Worm (Caenorhabditis elegans) whole organism, young adult: ENCODE measurements around the gene Y54G2A.15.

Experiments
- B0035.1 ChIP-seq: sonication (generic microtip); optimal IDR thresholded peaks from 2 replicates; lab custom pipeline; 2016; ENCODE audit warnings: missing genetic modification characterization, mild to moderate bottlenecking, missing compliant biosample characterization, missing genotype, missing genetic modification reagents
- B0336.3 ChIP-seq: fragments of 200-800 bp; sonication (Bioruptor generic); IDR thresholded peaks from 2 replicates; pipeline ENCODE4 v1.3.6; 2022; ENCODE audit warnings: missing genetic modification characterization, missing compliant biosample characterization
- D2030.7 ChIP-seq: fragments of 200-800 bp; sonication (Bioruptor generic); IDR thresholded peaks from 2 replicates; pipeline ENCODE4 v1.3.6; 2022; ENCODE audit warnings: missing genetic modification reagents, missing genetic modification characterization, missing compliant biosample characterization
- F49E8.2 ChIP-seq: sonication (generic microtip); optimal IDR thresholded peaks from 3 replicates; lab custom pipeline; 2017; ENCODE audit warnings: missing genetic modification characterization, mild to moderate bottlenecking, missing compliant biosample characterization, antibody characterized with exemption, moderate library complexity; ENCODE audit not compliant: insufficient read depth
- F52B5.7 ChIP-seq: sonication (generic microtip); optimal IDR thresholded peaks from 2 replicates; lab custom pipeline; 2016; ENCODE audit warnings: mild to moderate bottlenecking, missing genetic modification characterization, missing compliant biosample characterization
- F57A8.1 ChIP-seq: fragments of 200-800 bp; sonication (Bioruptor generic); optimal IDR thresholded peaks from 2 replicates; lab custom pipeline; 2018; ENCODE audit warnings: mild to moderate bottlenecking, missing genetic modification characterization, moderate library complexity, missing compliant biosample characterization
- K11D2.4 ChIP-seq: fragments of 200-800 bp; sonication (Bioruptor generic); IDR thresholded peaks from 2 replicates; pipeline ENCODE4 v1.3.6; 2022; ENCODE audit warnings: missing genetic modification reagents, missing genetic modification characterization, missing compliant biosample characterization
- K12H6.12 ChIP-seq: fragments of 200-800 bp; sonication (Bioruptor generic); optimal IDR thresholded peaks from 2 replicates; lab custom pipeline; 2018; ENCODE audit warnings: mild to moderate bottlenecking, missing genetic modification characterization, missing compliant biosample characterization
- Y95B8A.8 ChIP-seq: fragments of 200-800 bp; sonication (Bioruptor generic); IDR thresholded peaks from 2 replicates; pipeline ENCODE4 v1.3.6; 2022; ENCODE audit warnings: missing genetic modification reagents, missing genetic modification characterization, missing compliant biosample characterization
- ZK185.1 ChIP-seq: sonication (generic microtip); optimal IDR thresholded peaks from 2 replicates; lab custom pipeline; 2016; ENCODE audit warnings: mild to moderate bottlenecking, missing genetic modification characterization, missing compliant biosample characterization; ENCODE audit not compliant: poor library complexity, severe bottlenecking
- attf-3 ChIP-seq: fragments of 200-800 bp; sonication (Bioruptor generic); conservative IDR thresholded peaks from 2 replicates; pipeline ENCODE4 v1.3.6; 2022; ENCODE audit warnings: missing genetic modification reagents, missing genetic modification characterization, missing compliant biosample characterization
- attf-5 ChIP-seq: fragments of 200-800 bp; sonication (Bioruptor generic); optimal IDR thresholded peaks from 2 replicates; lab custom pipeline; 2018; ENCODE audit warnings: mild to moderate bottlenecking, missing genetic modification characterization, missing compliant biosample characterization
- ccch-3 ChIP-seq: fragments of 200-800 bp; sonication (Bioruptor generic); optimal IDR thresholded peaks from 2 replicates; lab custom pipeline; 2018; ENCODE audit warnings: mild to moderate bottlenecking, missing genetic modification characterization, missing compliant biosample characterization
- chd-7 ChIP-seq: sonication (generic microtip); optimal IDR thresholded peaks from 2 replicates; lab custom pipeline; 2016; ENCODE audit warnings: mild to moderate bottlenecking, missing genetic modification characterization, moderate library complexity, missing compliant biosample characterization
- dox-1 ChIP-seq: fragments of 200-800 bp; sonication (Bioruptor generic); IDR thresholded peaks from 2 replicates; pipeline ENCODE4 v1.3.6; 2022; ENCODE audit warnings: missing genetic modification reagents, missing genetic modification characterization, missing compliant biosample characterization
- dpl-1 ChIP-seq: fragments of 150-350 bp; optimal IDR thresholded peaks from 2 replicates; lab custom pipeline; 2014; ENCODE audit warnings: missing biosample characterization, missing genetic modification reagents, missing genetic modification characterization
- egrh-3 ChIP-seq: fragments of 200-800 bp; sonication (Bioruptor generic); IDR thresholded peaks from 2 replicates; pipeline ENCODE4 v1.3.6; 2022; ENCODE audit warnings: missing genetic modification reagents, missing genetic modification characterization, missing compliant biosample characterization
- ekl-4 ChIP-seq: fragments of 200-800 bp; sonication (Bioruptor generic); IDR thresholded peaks from 2 replicates; pipeline ENCODE4 v1.3.6; 2022; ENCODE audit warnings: missing genetic modification reagents, missing genetic modification characterization, missing compliant biosample characterization
- ets-4 ChIP-seq: fragments of 200-800 bp; sonication (Bioruptor generic); optimal IDR thresholded peaks from 2 replicates; lab custom pipeline; 2018; ENCODE audit warnings: mild to moderate bottlenecking, missing genetic modification characterization, missing compliant biosample characterization
- gei-17 ChIP-seq: fragments of 200-800 bp; sonication (Bioruptor generic); optimal IDR thresholded peaks from 2 replicates; lab custom pipeline; 2018; ENCODE audit warnings: mild to moderate bottlenecking, missing genetic modification characterization, missing compliant biosample characterization
- him-1 ChIP-seq: sonication (generic microtip); optimal IDR thresholded peaks from 2 replicates; lab custom pipeline; 2016; ENCODE audit warnings: missing genotype, missing genetic modification reagents, missing genetic modification characterization, missing compliant biosample characterization
- hlh-26 ChIP-seq: fragments of 200-800 bp; sonication (Bioruptor generic); conservative IDR thresholded peaks from 2 replicates; pipeline ENCODE4 v1.3.6; 2022; ENCODE audit warnings: missing genetic modification reagents, missing genetic modification characterization, missing compliant biosample characterization
- hmg-1.2 ChIP-seq: fragments of 200-800 bp; sonication (Bioruptor generic); IDR thresholded peaks from 2 replicates; pipeline ENCODE4 v1.3.6; 2022; ENCODE audit warnings: missing genetic modification reagents, missing genetic modification characterization, missing compliant biosample characterization
- hsf-1 ChIP-seq: fragments of 200-800 bp; sonication (Bioruptor generic); IDR thresholded peaks from 2 replicates; pipeline ENCODE4 v1.3.6; 2022; ENCODE audit warnings: missing genetic modification reagents, missing genetic modification characterization, missing compliant biosample characterization
- lin-40 ChIP-seq: sonication (generic microtip); optimal IDR thresholded peaks from 2 replicates; lab custom pipeline; 2016; ENCODE audit warnings: missing genetic modification characterization, mild to moderate bottlenecking, missing compliant biosample characterization, missing genotype, missing genetic modification reagents
- mcd-1 ChIP-seq: fragments of 200-800 bp; sonication (Bioruptor generic); IDR thresholded peaks from 2 replicates; pipeline ENCODE4 v1.3.6; 2022; ENCODE audit warnings: missing genetic modification reagents, missing genetic modification characterization, missing compliant biosample characterization
- mxl-1 ChIP-seq: sonication (generic microtip); optimal IDR thresholded peaks from 2 replicates; lab custom pipeline; 2016; ENCODE audit warnings: missing genetic modification characterization, missing compliant biosample characterization
- nfyb-1 ChIP-seq: fragments of 200-800 bp; sonication (Bioruptor generic); IDR thresholded peaks from 2 replicates; pipeline ENCODE4 v1.3.6; 2022; ENCODE audit warnings: missing genetic modification reagents, missing genetic modification characterization, missing compliant biosample characterization
- nhr-90 ChIP-seq: sonication (generic microtip); optimal IDR thresholded peaks from 2 replicates; lab custom pipeline; 2016; ENCODE audit warnings: missing genotype, mild to moderate bottlenecking, missing genetic modification characterization, missing compliant biosample characterization
- pbrm-1 ChIP-seq: fragments of 200-800 bp; sonication (Bioruptor generic); IDR thresholded peaks from 2 replicates; pipeline ENCODE4 v1.3.6; 2022; ENCODE audit warnings: missing genetic modification reagents, missing genetic modification characterization, missing compliant biosample characterization
- pha-4 ChIP-seq: fragments of 150-350 bp; sonication (generic microtip); optimal IDR thresholded peaks from 2 replicates; lab custom pipeline; 2014; ENCODE audit warnings: missing biosample characterization, missing genetic modification reagents, missing genetic modification characterization
- rcor-1 ChIP-seq: fragments of 200-800 bp; sonication (Bioruptor generic); IDR thresholded peaks from 2 replicates; pipeline ENCODE4 v1.3.6; 2022; ENCODE audit warnings: missing genetic modification reagents, missing genetic modification characterization, missing compliant biosample characterization
- rec-8 ChIP-seq, 2 experiments: sonication (generic microtip); optimal IDR thresholded peaks; 2 replicates each; lab custom pipeline; 2016; ENCODE audit warnings: mild to moderate bottlenecking in 2 of 2, missing genetic modification characterization in 2 of 2, missing genetic modification reagents in 2 of 2, missing genotype in 2 of 2, missing biosample characterization in 1 of 2, missing compliant biosample characterization in 1 of 2, moderate library complexity in 1 of 2
- repo-1 ChIP-seq: sonication (generic microtip); optimal IDR thresholded peaks from 2 replicates; lab custom pipeline; 2017; ENCODE audit warnings: mild to moderate bottlenecking, missing genetic modification characterization, missing compliant biosample characterization
- rpc-1 ChIP-seq, 2 experiments: fragments of 150-350 bp in 1 of 2; sonication (generic microtip) in 1 of 2; optimal IDR thresholded peaks; 2 replicates each; lab custom pipeline; 2014 to 2018; ENCODE audit warnings: missing biosample characterization in 1 of 2, missing genetic modification characterization in 1 of 2, missing genetic modification reagents in 1 of 2, missing genotype in 1 of 2
- snpc-4 ChIP-seq, 5 experiments: fragments of 150-350 bp in 1 of 5; sonication (generic microtip) in 4 of 5; optimal IDR thresholded peaks; 2 replicates each; lab custom pipeline; 2014 to 2018; ENCODE audit warnings: missing genetic modification characterization in 5 of 5, missing biosample characterization in 3 of 5, antibody characterized with exemption in 2 of 5, mild to moderate bottlenecking in 2 of 5, missing compliant biosample characterization in 2 of 5, missing genotype in 2 of 5, moderate library complexity in 2 of 5, missing genetic modification reagents in 1 of 5
- sptf-2 ChIP-seq: fragments of 200-800 bp; sonication (Bioruptor generic); optimal IDR thresholded peaks from 2 replicates; lab custom pipeline; 2018; ENCODE audit warnings: mild to moderate bottlenecking, missing genetic modification characterization, missing compliant biosample characterization
- tbp1 ChIP-seq: fragments of 200-800 bp; sonication (Bioruptor generic); optimal IDR thresholded peaks from 2 replicates; lab custom pipeline; 2018; ENCODE audit warnings: mild to moderate bottlenecking, missing genetic modification characterization, missing compliant biosample characterization
- unc-130 ChIP-seq: sonication (generic microtip); optimal IDR thresholded peaks from 2 replicates; lab custom pipeline; 2016; ENCODE audit warnings: missing genetic modification reagents, missing genetic modification characterization, missing compliant biosample characterization
- zfh-2 ChIP-seq: fragments of 200-800 bp; sonication (Bioruptor generic); conservative IDR thresholded peaks from 2 replicates; pipeline ENCODE4 v1.3.6; 2022; ENCODE audit warnings: missing genetic modification reagents, missing genetic modification characterization, missing compliant biosample characterization
- zim-3 ChIP-seq: sonication (generic microtip); optimal IDR thresholded peaks from 2 replicates; lab custom pipeline; 2017; ENCODE audit warnings: mild to moderate bottlenecking, missing genetic modification characterization, moderate library complexity, missing compliant biosample characterization

The Y54G2A.15 gene

DNA sequence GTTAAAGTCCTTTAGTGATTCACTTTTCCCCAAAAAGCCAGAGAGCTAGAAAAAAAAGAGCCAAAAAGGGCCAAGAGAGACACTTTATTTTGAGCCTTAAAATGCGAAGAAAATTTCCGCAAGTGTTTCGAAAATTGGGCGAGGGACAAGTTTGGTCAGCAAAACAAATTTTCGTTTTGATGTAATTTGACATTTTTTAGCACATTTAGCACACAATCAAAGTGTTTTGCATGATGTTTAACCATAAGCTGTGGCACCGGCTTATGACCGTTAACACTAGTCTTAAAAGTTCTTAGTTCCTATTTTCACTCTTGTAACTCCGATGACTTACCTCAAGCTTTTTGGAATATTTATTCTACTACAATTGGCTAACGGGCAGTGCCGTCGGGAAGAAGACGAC lies 23.4 kb downstream of the Y54G2A.15 start, which contains the start of gene Y54G2A.37:
TSS of gene Y54G2A.37 (plus strand) at position 301 of the 400 bp plus-strand sequence.
- no peak for TF ChIP-seq nfyb-1
- TF ChIP-seq ets-4, result no peak
- no peak for TF ChIP-seq him-1
- no peak for TF ChIP-seq gei-17 (GFP tag; lab: Kevin White, UChicago)
- TF ChIP-seq zim-3, result no peak
- TF ChIP-seq dpl-1 (GFP tag; lab: Kevin White, UChicago), result no peak
- no peak for TF ChIP-seq B0035.1 (tag; lab: Kevin White, UChicago)
- TF ChIP-seq attf-5, result no peak

DNA sequence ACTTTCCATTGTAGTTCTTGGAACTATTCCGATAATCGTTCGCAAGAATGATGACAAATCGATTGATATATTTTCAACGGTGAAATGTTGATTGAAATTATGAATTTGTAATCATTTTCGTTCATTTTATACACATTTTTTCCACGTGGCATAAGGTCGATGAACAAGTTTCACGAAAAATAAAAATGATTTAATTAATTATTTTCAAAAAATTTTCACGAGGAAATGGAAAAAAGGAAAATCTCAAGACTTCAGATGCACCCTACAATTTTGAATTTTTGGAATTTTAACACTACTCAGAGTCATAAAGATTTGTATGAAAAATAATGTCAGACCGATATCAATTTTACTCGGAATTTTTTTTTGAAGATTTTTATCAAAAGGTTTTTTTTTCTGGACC lies 24.1 kb downstream of the Y54G2A.15 start, which contains the start of gene Y54G2A.13:
TSS of gene Y54G2A.13 (minus strand) at position 101 of the 400 bp plus-strand sequence.
- TF ChIP-seq rcor-1 (GFP tag; lab: Robert Waterston, UW) (no peak), K11D2.4 (GFP tag; lab: Robert Waterston, UW) (no peak), zim-3 (no peak), sptf-2 (GFP tag; lab: Kevin White, UChicago) (no peak), attf-5 (no peak)

DNA sequence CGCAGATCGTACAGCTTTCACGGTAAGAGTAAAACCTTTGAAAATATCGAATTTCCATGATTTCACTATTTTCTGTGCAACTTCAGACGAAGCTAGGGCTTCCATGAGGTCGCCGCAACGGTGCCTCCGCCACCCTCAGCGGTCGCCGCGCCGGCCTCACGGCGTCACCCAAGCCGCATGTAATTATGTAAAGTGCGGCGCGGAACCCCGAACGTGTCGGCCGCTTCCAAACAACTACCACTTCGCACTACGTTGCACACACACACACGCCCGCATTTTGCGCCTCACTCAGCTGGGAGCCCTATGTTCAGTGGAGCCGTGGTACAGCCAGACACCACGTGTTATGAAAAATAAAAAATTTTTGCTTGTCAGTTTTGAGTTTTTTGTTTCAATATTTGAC lies 26.7 kb downstream of the Y54G2A.15 start:
- TF ChIP-seq mxl-1, result no peak
- no peak for TF ChIP-seq ZK185.1 (tag; lab: Kevin White, UChicago)
- no peak for TF ChIP-seq hlh-26 (GFP tag; lab: Robert Waterston, UW)
- no peak for TF ChIP-seq F57A8.1
- TF ChIP-seq B0336.3 (GFP tag; lab: Robert Waterston, UW), result no peak
- TF ChIP-seq K12H6.12, result no peak
- peak; percentile 12 for TF ChIP-seq chd-7
- TF ChIP-seq egrh-3, result no peak; the same call in 1 of the 2 replicates
- TF ChIP-seq F49E8.2 (tag; lab: Kevin White, UChicago), result no peak
- peak; percentile 79 for TF ChIP-seq zfh-2 (GFP tag; lab: Robert Waterston, UW)
- TF ChIP-seq snpc-4 (GFP tag; optimal IDR thresholded peaks at IDR 0.05; lab: Kevin White, UChicago), result no peak
- TF ChIP-seq snpc-4 (tag; optimal IDR thresholded peaks at IDR 0.05; lab: Kevin White, UChicago), result peak in 2 of 4 experiments; percentile 65 to 88

DNA sequence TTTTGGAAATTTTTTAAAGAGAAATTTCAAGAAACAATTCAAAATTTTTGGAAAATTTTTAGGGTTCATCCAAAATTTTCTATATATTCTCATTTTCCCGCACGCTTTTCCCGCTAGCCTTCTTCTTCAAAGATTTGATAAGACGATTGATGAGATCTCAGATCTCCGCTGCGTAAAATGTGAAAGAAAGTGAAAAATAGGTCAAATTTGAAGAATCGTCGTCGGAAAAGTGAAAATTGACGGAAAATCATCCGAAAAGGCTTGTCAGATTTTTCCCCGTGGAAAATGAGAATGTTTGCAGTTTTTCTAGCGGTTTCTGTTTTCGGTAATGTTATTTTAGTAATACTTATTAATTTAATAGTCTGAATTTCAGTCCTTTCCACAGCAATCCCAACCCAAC lies 34.6 kb downstream of the Y54G2A.15 start, which contains the start of gene Y54G2A.76:
TSS of gene Y54G2A.76 (plus strand) at position 203 of the 400 bp plus-strand sequence.
- TF ChIP-seq ccch-3 (GFP tag; lab: Kevin White, UChicago), result no peak

DNA sequence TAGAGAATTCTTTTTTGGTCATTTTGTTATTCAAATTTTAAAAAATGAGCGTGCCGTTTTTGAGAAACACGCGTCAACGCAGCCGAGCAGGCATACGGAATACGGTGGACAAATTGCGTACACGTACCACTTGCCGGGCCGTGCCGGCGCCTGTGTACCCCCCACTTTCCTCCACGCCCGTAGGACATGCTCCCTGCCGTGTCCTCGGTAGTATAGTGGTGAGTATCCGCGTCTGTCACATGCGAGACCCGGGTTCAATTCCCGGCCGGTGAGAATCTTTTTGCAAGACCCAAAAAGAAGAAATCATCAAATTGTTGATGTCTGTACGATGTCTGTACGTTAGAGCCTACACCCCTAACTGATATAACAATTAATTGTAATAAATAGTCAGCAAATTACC lies 35.6 kb downstream of the Y54G2A.15 start:
- no peak for TF ChIP-seq F49E8.2 (tag; lab: Kevin White, UChicago)
- peak; percentile 59 for TF ChIP-seq hmg-1.2 (GFP tag; lab: Robert Waterston, UW)
- peak; percentile 24 for TF ChIP-seq nhr-90 (tag; lab: Kevin White, UChicago)
- TF ChIP-seq rec-8 (tag; optimal IDR thresholded peaks at IDR 0.05; lab: Kevin White, UChicago), result no peak
- TF ChIP-seq tbp1 (GFP tag; lab: Kevin White, UChicago), result peak; percentile 89
- TF ChIP-seq hsf-1 (GFP tag; lab: Robert Waterston, UW), result no peak
- peak; percentile 62 for TF ChIP-seq D2030.7 (GFP tag; lab: Robert Waterston, UW)
- no peak for TF ChIP-seq hlh-26 (GFP tag; lab: Robert Waterston, UW)
- no peak for TF ChIP-seq nfyb-1
- TF ChIP-seq ekl-4 (GFP tag; lab: Robert Waterston, UW), result no peak
- peak; percentile 46 for TF ChIP-seq rpc-1 (optimal IDR thresholded peaks at IDR 0.05; lab: Kevin White, UChicago)
- TF ChIP-seq rpc-1 (tag; optimal IDR thresholded peaks at IDR 0.05; lab: Kevin White, UChicago), result peak; percentile 72
- TF ChIP-seq mcd-1 (GFP tag; lab: Robert Waterston, UW), result peak; percentile 52; the same call in 1 of the 2 replicates
- peak; percentile 68 for TF ChIP-seq dox-1
- no peak for TF ChIP-seq lin-40
- peak; percentile 4 for TF ChIP-seq F52B5.7 (tag; lab: Kevin White, UChicago)
- no peak for TF ChIP-seq Y95B8A.8 (GFP tag; lab: Robert Waterston, UW)
- no peak for TF ChIP-seq repo-1
- 0 out of 2 replicates have a peak, but pooled peaks have one; percentile 26 for TF ChIP-seq attf-3 (GFP tag; lab: Robert Waterston, UW)
- no peak for TF ChIP-seq mxl-1
- TF ChIP-seq pha-4 (tag; lab: Kevin White, UChicago), result no peak
- 0 out of 2 replicates have a peak, but pooled peaks have one; percentile 27 for TF ChIP-seq pbrm-1
- TF ChIP-seq unc-130 (GFP tag; lab: Kevin White, UChicago), result no peak
